Worm (Caenorhabditis elegans): ENCODE measurements around the gene nxf-1.
A peak's percentile ranks its signal among the peaks of the same experiment; 100 is the strongest.

The nxf-1 gene

ce11 chrV:14414964-14415564 lies at the start of gene nxf-1, which contains the start of gene C15H11.11 (continued):
- TF ChIP-seq Y75B8A.6 (GFP tag; IDR thresholded peaks at IDR 0.05) (no peak), nhr-10 (tag; optimal IDR thresholded peaks at IDR 0.05) (no peak), lim-7 (GFP tag; IDR thresholded peaks at IDR 0.05) (no peak), madf-9 (GFP tag; conservative IDR thresholded peaks at IDR 0.05) (no peak)

ce11 chrV:14464368-14464767 lies 49.6 kb upstream of the nxf-1 start, which contains the start of gene F08H9.4:
F08H9.4 (minus strand) TSS chrV:14464428.
- TF ChIP-seq ama-1 (optimal IDR thresholded peaks at IDR 0.05) (no peak), hif-1 (tag; optimal IDR thresholded peaks at IDR 0.05) (no peak), fkh-10 (GFP tag; optimal IDR thresholded peaks at IDR 0.05) (no peak), madf-5 (GFP tag; IDR thresholded peaks at IDR 0.05) (no peak), daf-16 (GFP tag; optimal IDR thresholded peaks at IDR 0.05) (peak in 1 of 2 experiments; percentile 95), daf-16 (tag; optimal IDR thresholded peaks at IDR 0.05) (no peak)

ce11 chrV:14463087-14463486 lies 48.3 kb upstream of the nxf-1 start, which contains the start of gene F08H9.3:
F08H9.3 (minus strand) TSS chrV:14463338.
- TF ChIP-seq snpc-4 (tag; optimal IDR thresholded peaks at IDR 0.05) (peak; percentile 69), nhr-102 (tag; optimal IDR thresholded peaks at IDR 0.05) (peak; percentile 70), madf-5 (GFP tag; IDR thresholded peaks at IDR 0.05) (0 out of 4 replicates have a peak, but pooled peaks of 1 of the 2 experiments have one; percentile 18), ceh-44 (GFP tag; IDR thresholded peaks at IDR 0.05) (peak; percentile 87), dmd-6 (GFP tag; IDR thresholded peaks at IDR 0.05) (peak; percentile 43), F49E8.2 (tag; optimal IDR thresholded peaks at IDR 0.05; ENCODE audit: borderline replicate concordance) (peak; percentile 63), T26A8.4 (GFP tag; IDR thresholded peaks at IDR 0.05) (peak; percentile 79), php-3 (GFP tag; IDR thresholded peaks at IDR 0.05) (peak; percentile 58; the same call in 1 of the 2 replicates), spr-1 (tag; optimal IDR thresholded peaks at IDR 0.05) (peak; percentile 59), hmg-1.1 (GFP tag; IDR thresholded peaks at IDR 0.05) (0 out of 2 replicates have a peak, but pooled peaks have one; percentile 30), mdt-29 (GFP tag; IDR thresholded peaks at IDR 0.05) (0 out of 2 replicates have a peak, but pooled peaks have one; percentile 36), dve-1 (tag; optimal IDR thresholded peaks at IDR 0.05; ENCODE audit: insufficient read depth) (peak; percentile 76), snpc-1.2 (GFP tag; IDR thresholded peaks at IDR 0.05) (peak; percentile 73), F10B5.3 (tag; optimal IDR thresholded peaks at IDR 0.05) (peak; percentile 28), nhr-41 (GFP tag; IDR thresholded peaks at IDR 0.05) (0 out of 2 replicates have a peak, but pooled peaks have one; percentile 37), daf-16 (GFP tag; optimal IDR thresholded peaks at IDR 0.05) (peak in 1 of 2 experiments; percentile 60), daf-16 (tag; optimal IDR thresholded peaks at IDR 0.05) (peak; percentile 50), set-16 (GFP tag; IDR thresholded peaks at IDR 0.05) (peak; percentile 54), saeg-2 (GFP tag; IDR thresholded peaks at IDR 0.05) (0 out of 2 replicates have a peak, but pooled peaks have one; percentile 13), dmd-9 (GFP tag; IDR thresholded peaks at IDR 0.05) (0 out of 2 replicates have a peak, but pooled peaks have one; percentile 20), mes-2 (tag; optimal IDR thresholded peaks at IDR 0.05; ENCODE audit: poor library complexity, severe bottlenecking) (peak; percentile 24), dmd-8 (GFP tag; IDR thresholded peaks at IDR 0.05) (0 out of 2 replicates have a peak, but pooled peaks have one; percentile 38), nhr-42 (GFP tag; IDR thresholded peaks at IDR 0.05) (0 out of 2 replicates have a peak, but pooled peaks have one; percentile 30), Y48G9A.11 (GFP tag; IDR thresholded peaks at IDR 0.05) (peak; percentile 67), lin-38 (GFP tag; IDR thresholded peaks at IDR 0.05) (peak; percentile 64), egl-43 (GFP tag; IDR thresholded peaks at IDR 0.05) (peak; percentile 76), hlh-11 (tag; optimal IDR thresholded peaks at IDR 0.05) (peak; percentile 24), nhr-48 (tag; optimal IDR thresholded peaks at IDR 0.05) (peak; percentile 46)
